Fruit fly (Drosophila melanogaster): ENCODE data around the gene Adat1.

- no peak for TF ChIP-seq CTCF (optimal IDR thresholded peaks at IDR 0.05)
- TF ChIP-seq CG8478 (optimal IDR thresholded peaks at IDR 0.05), result no peak
These were observed 7.3 kb downstream of the Adat1 start for dm6 chr2L:13803805-13804560.

Data from S2 (cell line).